Worm (Caenorhabditis elegans) whole organism, young adult: ENCODE data around the gene ida-1.

Experiments
- B0261.1 ChIP-seq: sonication (generic microtip); optimal IDR thresholded peaks from 2 replicates; lab custom pipeline; 2016; ENCODE audit warnings: mild to moderate bottlenecking, missing genetic modification characterization, moderate library complexity, missing compliant biosample characterization
- C17E4.6 ChIP-seq: fragments of 200-800 bp; sonication (Bioruptor generic); IDR thresholded peaks from 2 replicates; pipeline ENCODE4 v1.3.6; 2022; ENCODE audit warnings: missing genetic modification reagents, missing genetic modification characterization, missing compliant biosample characterization
- F23B12.7 ChIP-seq: sonication (generic microtip); optimal IDR thresholded peaks from 2 replicates; lab custom pipeline; 2017; ENCODE audit warnings: missing genetic modification characterization, mild to moderate bottlenecking, missing compliant biosample characterization, antibody characterized with exemption, moderate library complexity; ENCODE audit not compliant: insufficient read depth
- F39B2.1 ChIP-seq: fragments of 200-800 bp; sonication (Bioruptor generic); IDR thresholded peaks from 2 replicates; pipeline ENCODE4 v1.3.6; 2022; ENCODE audit warnings: missing genetic modification reagents, missing genetic modification characterization, missing compliant biosample characterization
- F52B5.7 ChIP-seq: sonication (generic microtip); optimal IDR thresholded peaks from 2 replicates; lab custom pipeline; 2016; ENCODE audit warnings: mild to moderate bottlenecking, missing genetic modification characterization, missing compliant biosample characterization
- K11D2.4 ChIP-seq: fragments of 200-800 bp; sonication (Bioruptor generic); IDR thresholded peaks from 2 replicates; pipeline ENCODE4 v1.3.6; 2022; ENCODE audit warnings: missing genetic modification reagents, missing genetic modification characterization, missing compliant biosample characterization
- K12H6.12 ChIP-seq: fragments of 200-800 bp; sonication (Bioruptor generic); optimal IDR thresholded peaks from 2 replicates; lab custom pipeline; 2018; ENCODE audit warnings: mild to moderate bottlenecking, missing genetic modification characterization, missing compliant biosample characterization
- Y56A3A.18 ChIP-seq: fragments of 200-800 bp; sonication (Bioruptor generic); IDR thresholded peaks from 2 replicates; pipeline ENCODE4 v1.3.6; 2022; ENCODE audit warnings: missing genetic modification reagents, missing genetic modification characterization, missing compliant biosample characterization
- aptf-2 ChIP-seq: fragments of 200-800 bp; sonication (Bioruptor generic); conservative IDR thresholded peaks from 2 replicates; pipeline ENCODE4 v1.3.6; 2022; ENCODE audit warnings: missing genetic modification reagents, missing genetic modification characterization, missing compliant biosample characterization
- atf-7 ChIP-seq: sonication (generic microtip); optimal IDR thresholded peaks from 2 replicates; lab custom pipeline; 2017; ENCODE audit warnings: mild to moderate bottlenecking, missing genetic modification characterization, missing compliant biosample characterization
- attf-3 ChIP-seq: fragments of 200-800 bp; sonication (Bioruptor generic); conservative IDR thresholded peaks from 2 replicates; pipeline ENCODE4 v1.3.6; 2022; ENCODE audit warnings: missing genetic modification reagents, missing genetic modification characterization, missing compliant biosample characterization
- bed-1 ChIP-seq: fragments of 200-800 bp; sonication (Bioruptor generic); IDR thresholded peaks from 2 replicates; pipeline ENCODE4 v1.3.6; 2022; ENCODE audit warnings: missing genetic modification reagents, missing genetic modification characterization, missing compliant biosample characterization
- ceh-27 ChIP-seq: fragments of 200-800 bp; sonication (Bioruptor generic); optimal IDR thresholded peaks from 2 replicates; lab custom pipeline; 2018; ENCODE audit warnings: mild to moderate bottlenecking, missing genetic modification characterization, moderate library complexity, missing compliant biosample characterization
- chd-7 ChIP-seq: sonication (generic microtip); optimal IDR thresholded peaks from 2 replicates; lab custom pipeline; 2016; ENCODE audit warnings: mild to moderate bottlenecking, missing genetic modification characterization, moderate library complexity, missing compliant biosample characterization
- die-1 ChIP-seq: sonication (generic microtip); optimal IDR thresholded peaks from 2 replicates; lab custom pipeline; 2016; ENCODE audit warnings: missing genotype, mild to moderate bottlenecking, missing genetic modification characterization, missing compliant biosample characterization
- dpl-1 ChIP-seq: fragments of 150-350 bp; optimal IDR thresholded peaks from 2 replicates; lab custom pipeline; 2014; ENCODE audit warnings: missing biosample characterization, missing genetic modification reagents, missing genetic modification characterization
- efl-1 ChIP-seq: fragments of 150-350 bp; optimal IDR thresholded peaks from 2 replicates; lab custom pipeline; 2014; ENCODE audit warnings: missing biosample characterization, missing genetic modification reagents, missing genetic modification characterization
- ekl-4 ChIP-seq: fragments of 200-800 bp; sonication (Bioruptor generic); IDR thresholded peaks from 2 replicates; pipeline ENCODE4 v1.3.6; 2022; ENCODE audit warnings: missing genetic modification reagents, missing genetic modification characterization, missing compliant biosample characterization
- hmg-1.2 ChIP-seq: fragments of 200-800 bp; sonication (Bioruptor generic); IDR thresholded peaks from 2 replicates; pipeline ENCODE4 v1.3.6; 2022; ENCODE audit warnings: missing genetic modification reagents, missing genetic modification characterization, missing compliant biosample characterization
- let-607 ChIP-seq, 2 experiments: fragments of 200-800 bp in 1 of 2; sonication (Bioruptor generic) in 1 of 2; sonication (generic microtip) in 1 of 2; optimal IDR thresholded peaks; 2 replicates each; lab custom pipeline; 2016 to 2018; ENCODE audit warnings: mild to moderate bottlenecking in 2 of 2, missing compliant biosample characterization in 2 of 2, missing genetic modification characterization in 2 of 2, moderate library complexity in 2 of 2, missing genotype in 1 of 2
- lin-40 ChIP-seq: sonication (generic microtip); optimal IDR thresholded peaks from 2 replicates; lab custom pipeline; 2016; ENCODE audit warnings: missing genetic modification characterization, mild to moderate bottlenecking, missing compliant biosample characterization, missing genotype, missing genetic modification reagents
- lir-1 ChIP-seq: fragments of 200-800 bp; sonication (Bioruptor generic); conservative IDR thresholded peaks from 2 replicates; pipeline ENCODE4 v1.3.6; 2022; ENCODE audit warnings: missing genetic modification reagents, missing genetic modification characterization, missing compliant biosample characterization
- mcd-1 ChIP-seq: fragments of 200-800 bp; sonication (Bioruptor generic); IDR thresholded peaks from 2 replicates; pipeline ENCODE4 v1.3.6; 2022; ENCODE audit warnings: missing genetic modification reagents, missing genetic modification characterization, missing compliant biosample characterization
- nfyb-1 ChIP-seq: fragments of 200-800 bp; sonication (Bioruptor generic); IDR thresholded peaks from 2 replicates; pipeline ENCODE4 v1.3.6; 2022; ENCODE audit warnings: missing genetic modification reagents, missing genetic modification characterization, missing compliant biosample characterization
- nhr-27 ChIP-seq: fragments of 200-800 bp; sonication (Bioruptor generic); optimal IDR thresholded peaks from 2 replicates; lab custom pipeline; 2018; ENCODE audit warnings: mild to moderate bottlenecking, missing genetic modification characterization, moderate library complexity, missing compliant biosample characterization
- nhr-80 ChIP-seq: sonication (generic microtip); optimal IDR thresholded peaks from 2 replicates; lab custom pipeline; 2016; ENCODE audit warnings: missing genetic modification characterization, missing compliant biosample characterization
- nhr-90 ChIP-seq: sonication (generic microtip); optimal IDR thresholded peaks from 2 replicates; lab custom pipeline; 2016; ENCODE audit warnings: missing genotype, mild to moderate bottlenecking, missing genetic modification characterization, missing compliant biosample characterization
- rcor-1 ChIP-seq: fragments of 200-800 bp; sonication (Bioruptor generic); IDR thresholded peaks from 2 replicates; pipeline ENCODE4 v1.3.6; 2022; ENCODE audit warnings: missing genetic modification reagents, missing genetic modification characterization, missing compliant biosample characterization
- repo-1 ChIP-seq: sonication (generic microtip); optimal IDR thresholded peaks from 2 replicates; lab custom pipeline; 2017; ENCODE audit warnings: mild to moderate bottlenecking, missing genetic modification characterization, missing compliant biosample characterization
- sea-2 ChIP-seq: fragments of 200-800 bp; sonication (Bioruptor generic); IDR thresholded peaks from 2 replicates; pipeline ENCODE4 v1.3.6; 2022; ENCODE audit warnings: missing genetic modification characterization, missing compliant biosample characterization
- snpc-1.1 ChIP-seq: sonication (generic microtip); optimal IDR thresholded peaks from 2 replicates; lab custom pipeline; 2017; ENCODE audit warnings: missing genetic modification characterization, mild to moderate bottlenecking, missing compliant biosample characterization, antibody characterized with exemption, moderate library complexity, missing genotype, missing genetic modification reagents; ENCODE audit not compliant: insufficient read depth
- snpc-4 ChIP-seq, 5 experiments: fragments of 150-350 bp in 1 of 5; sonication (generic microtip) in 4 of 5; optimal IDR thresholded peaks; 2 replicates each; lab custom pipeline; 2014 to 2018; ENCODE audit warnings: missing genetic modification characterization in 5 of 5, missing biosample characterization in 3 of 5, antibody characterized with exemption in 2 of 5, mild to moderate bottlenecking in 2 of 5, missing compliant biosample characterization in 2 of 5, missing genotype in 2 of 5, moderate library complexity in 2 of 5, missing genetic modification reagents in 1 of 5
- somi-1 ChIP-seq: fragments of 200-800 bp; sonication (Bioruptor generic); optimal IDR thresholded peaks from 2 replicates; lab custom pipeline; 2018; ENCODE audit warnings: mild to moderate bottlenecking, missing genetic modification characterization, missing compliant biosample characterization
- tbx-9 ChIP-seq: sonication (generic microtip); optimal IDR thresholded peaks from 2 replicates; lab custom pipeline; 2016; ENCODE audit warnings: borderline replicate concordance, missing genetic modification characterization, inconsistent platforms, missing compliant biosample characterization
- tlf-1 ChIP-seq: fragments of 200-800 bp; sonication (Bioruptor generic); optimal IDR thresholded peaks from 2 replicates; lab custom pipeline; 2018; ENCODE audit warnings: mild to moderate bottlenecking, missing genetic modification characterization, missing compliant biosample characterization
- unc-130 ChIP-seq: sonication (generic microtip); optimal IDR thresholded peaks from 2 replicates; lab custom pipeline; 2016; ENCODE audit warnings: missing genetic modification reagents, missing genetic modification characterization, missing compliant biosample characterization
- zfh-2 ChIP-seq: fragments of 200-800 bp; sonication (Bioruptor generic); conservative IDR thresholded peaks from 2 replicates; pipeline ENCODE4 v1.3.6; 2022; ENCODE audit warnings: missing genetic modification reagents, missing genetic modification characterization, missing compliant biosample characterization
- ztf-18 ChIP-seq: sonication (generic microtip); optimal IDR thresholded peaks from 2 replicates; lab custom pipeline; 2016; ENCODE audit warnings: missing genotype, mild to moderate bottlenecking, missing genetic modification characterization, missing compliant biosample characterization
- ztf-22 ChIP-seq: fragments of 200-800 bp; sonication (Bioruptor generic); optimal IDR thresholded peaks from 2 replicates; lab custom pipeline; 2018; ENCODE audit warnings: mild to moderate bottlenecking, missing genetic modification characterization, moderate library complexity, missing compliant biosample characterization
- ztf-26 ChIP-seq: sonication (generic microtip); optimal IDR thresholded peaks from 2 replicates; lab custom pipeline; 2017; ENCODE audit warnings: missing genetic modification characterization, missing compliant biosample characterization
- ztf-6 ChIP-seq: fragments of 200-800 bp; sonication (Bioruptor generic); IDR thresholded peaks from 2 replicates; pipeline ENCODE4 v1.3.6; 2022; ENCODE audit warnings: missing genetic modification reagents, missing genetic modification characterization, missing compliant biosample characterization

ida-1 gene

ce11 chrIII:5748360-5748759 is 7.0 kb upstream of the ida-1 start:
- TF ChIP-seq somi-1 (GFP tag; lab: Kevin White, UChicago) (no peak), B0261.1 (tag; lab: Kevin White, UChicago) (no peak), snpc-1.1 (tag; lab: Kevin White, UChicago) (peak; percentile 70), K12H6.12 (tag; lab: Kevin White, UChicago) (no peak), nhr-27 (no peak), F39B2.1 (GFP tag; lab: Robert Waterston, UW) (no peak), dpl-1 (GFP tag; lab: Kevin White, UChicago) (no peak), ztf-22 (GFP tag; lab: Kevin White, UChicago) (no peak), tlf-1 (no peak), die-1 (tag; lab: Kevin White, UChicago) (no peak), ztf-26 (tag; lab: Kevin White, UChicago) (no peak), Y56A3A.18 (GFP tag; lab: Robert Waterston, UW) (no peak), snpc-4 (GFP tag; optimal IDR thresholded peaks at IDR 0.05; lab: Kevin White, UChicago) (no peak), snpc-4 (tag; optimal IDR thresholded peaks at IDR 0.05; lab: Kevin White, UChicago) (peak in 3 of 4 experiments; percentile 70 to 90 (median 90)), tbx-9 (no peak), attf-3 (GFP tag; lab: Robert Waterston, UW) (no peak), nhr-80 (tag; lab: Kevin White, UChicago) (no peak), bed-1 (GFP tag; lab: Robert Waterston, UW) (no peak)

DNA sequence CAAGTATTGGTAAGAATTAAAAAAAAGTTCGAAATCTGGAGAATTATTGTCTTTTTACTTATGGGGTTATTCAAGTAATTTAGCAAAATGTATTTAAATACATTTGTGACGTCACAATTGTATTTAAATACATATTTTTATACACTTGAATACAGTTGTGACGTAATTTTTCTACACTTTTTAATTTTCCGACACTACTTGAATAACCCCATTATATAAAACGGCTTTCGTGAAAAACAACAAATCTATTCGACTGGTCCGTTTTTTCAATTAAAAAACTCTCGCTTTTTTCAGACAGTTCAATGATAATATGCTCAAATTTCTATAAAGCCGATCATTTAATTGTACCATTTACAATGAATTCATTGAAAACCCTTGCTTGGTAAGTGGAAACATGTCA is 4.8 kb upstream of the ida-1 start:
- TF ChIP-seq ekl-4 (GFP tag; lab: Robert Waterston, UW), result no peak
- TF ChIP-seq attf-3 (GFP tag; lab: Robert Waterston, UW), result no peak
- no peak for TF ChIP-seq F52B5.7
- no peak for TF ChIP-seq lir-1 (GFP tag; lab: Robert Waterston, UW)
- no peak for TF ChIP-seq aptf-2 (GFP tag; lab: Robert Waterston, UW)
- TF ChIP-seq atf-7 (tag; lab: Kevin White, UChicago), result no peak
- no peak for TF ChIP-seq ztf-6
- no peak for TF ChIP-seq C17E4.6 (GFP tag; lab: Robert Waterston, UW)
- no peak for TF ChIP-seq F23B12.7
- no peak for TF ChIP-seq nhr-90 (tag; lab: Kevin White, UChicago)
- TF ChIP-seq tlf-1, result no peak
- no peak for TF ChIP-seq nhr-80 (tag; lab: Kevin White, UChicago)
- no peak for TF ChIP-seq snpc-1.1 (tag; lab: Kevin White, UChicago)
- TF ChIP-seq sea-2, result no peak

ce11 chrIII:5757492-5758045 is 2.2 kb downstream of the ida-1 start:
- no peak for TF ChIP-seq tlf-1
- TF ChIP-seq lir-1 (GFP tag; lab: Robert Waterston, UW), result no peak
- no peak for TF ChIP-seq B0261.1 (tag; lab: Kevin White, UChicago)
- TF ChIP-seq nhr-80 (tag; lab: Kevin White, UChicago), result no peak
- no peak for TF ChIP-seq efl-1

DNA sequence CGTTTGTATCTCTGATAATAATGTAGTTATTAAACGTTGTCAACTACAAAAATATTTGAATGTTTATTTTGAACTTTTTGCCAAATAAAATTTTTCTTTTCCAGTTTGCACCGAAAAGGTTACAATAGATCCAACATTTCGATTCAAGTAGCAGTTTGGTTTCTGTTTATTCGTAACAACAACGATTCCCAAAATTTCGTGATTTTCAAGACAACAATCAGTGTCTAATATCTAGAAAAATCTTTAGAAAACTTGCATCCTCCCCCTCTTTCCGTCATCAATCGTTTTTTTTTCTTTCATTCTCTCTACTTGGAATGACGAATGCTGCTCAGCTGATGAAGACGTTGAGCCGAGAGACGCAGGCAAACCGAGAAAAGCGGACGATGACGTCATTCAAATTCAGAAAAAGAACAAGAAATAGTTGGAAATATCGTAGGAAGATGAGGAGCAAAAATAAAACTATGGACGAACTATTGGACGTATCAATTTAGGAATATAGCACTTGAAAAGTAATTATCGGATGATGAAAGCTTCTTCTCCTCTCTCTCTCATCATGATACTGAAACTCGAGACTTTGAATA is 3.3 kb downstream of the ida-1 start:
- TF ChIP-seq ceh-27 (GFP tag; lab: Kevin White, UChicago) (peak; percentile 17), lin-40 (tag; lab: Kevin White, UChicago) (peak; percentile 31), repo-1 (tag; lab: Kevin White, UChicago) (no peak), zfh-2 (GFP tag; lab: Robert Waterston, UW) (peak; percentile 28; the same call in 1 of the 2 replicates), nfyb-1 (peak; percentile 57; the same call in 1 of the 2 replicates), unc-130 (GFP tag; lab: Kevin White, UChicago) (no peak), rcor-1 (0 out of 2 replicates have a peak, but pooled peaks have one; percentile 35), mcd-1 (GFP tag; lab: Robert Waterston, UW) (0 out of 2 replicates have a peak, but pooled peaks have one; percentile 48), atf-7 (tag; lab: Kevin White, UChicago) (peak; percentile 95), K12H6.12 (tag; lab: Kevin White, UChicago) (peak; percentile 53), ztf-18 (tag; lab: Kevin White, UChicago) (no peak), chd-7 (peak; percentile 24), K11D2.4 (no peak), let-607 (tag; optimal IDR thresholded peaks at IDR 0.05; lab: Kevin White, UChicago) (no peak), hmg-1.2 (GFP tag; lab: Robert Waterston, UW) (peak; percentile 30; the same call in 1 of the 2 replicates)
